Fruit fly (Drosophila melanogaster) whole organism, adult: ENCODE data around the gene comm.

Experiments used
- CG11617 ChIP-seq: fragments of 200-800 bp; sonication (Bioruptor generic); optimal IDR thresholded peaks from 2 replicates; lab custom pipeline; 2017; ENCODE audit warnings: mild to moderate bottlenecking, missing biosample characterization, missing genetic modification reagents, missing genetic modification characterization
- CG12768 ChIP-seq: fragments of 200-800 bp; sonication (Bioruptor generic); optimal IDR thresholded peaks from 2 replicates; lab custom pipeline; 2017; ENCODE audit warnings: missing biosample characterization, missing genetic modification characterization, mild to moderate bottlenecking, moderate library complexity, missing genetic modification reagents
- CG14711 ChIP-seq: fragments of 200-800 bp; sonication (Bioruptor generic); optimal IDR thresholded peaks from 2 replicates; lab custom pipeline; 2018; ENCODE audit warnings: missing biosample characterization, mild to moderate bottlenecking, missing genetic modification characterization, moderate library complexity
- CG1620 ChIP-seq: fragments of 200-800 bp; sonication (Bioruptor generic); optimal IDR thresholded peaks from 2 replicates; lab custom pipeline; 2016; ENCODE audit warnings: missing biosample characterization, missing genetic modification characterization
- CG33017 ChIP-seq: fragments of 200-800 bp; sonication (Bioruptor generic); optimal IDR thresholded peaks from 2 replicates; lab custom pipeline; 2018; ENCODE audit warnings: missing biosample characterization, mild to moderate bottlenecking, missing genetic modification characterization, moderate library complexity
- CG5204 ChIP-seq: fragments of 200-800 bp; sonication (Bioruptor generic); optimal IDR thresholded peaks from 2 replicates; lab custom pipeline; 2016; ENCODE audit warnings: missing biosample characterization, missing genetic modification characterization
- CG7045 ChIP-seq: fragments of 200-800 bp; sonication (Bioruptor generic); optimal IDR thresholded peaks from 2 replicates; lab custom pipeline; 2017; ENCODE audit warnings: missing biosample characterization, mild to moderate bottlenecking, missing genetic modification characterization
- CG7101 ChIP-seq: fragments of 200-800 bp; sonication (Bioruptor generic); optimal IDR thresholded peaks from 2 replicates; lab custom pipeline; 2018; ENCODE audit warnings: missing biosample characterization, mild to moderate bottlenecking, missing genetic modification characterization, moderate library complexity
- Clk ChIP-seq: fragments of 200-800 bp; sonication (Bioruptor generic); optimal IDR thresholded peaks from 2 replicates; lab custom pipeline; 2017; ENCODE audit warnings: missing biosample characterization, missing genetic modification characterization
- Crg-1 ChIP-seq: fragments of 200-800 bp; sonication (Bioruptor generic); optimal IDR thresholded peaks from 2 replicates; lab custom pipeline; 2016; ENCODE audit warnings: missing biosample characterization, missing genetic modification characterization
- Hr96 ChIP-seq: fragments of 200-800 bp; sonication (Bioruptor generic); optimal IDR thresholded peaks from 2 replicates; lab custom pipeline; 2016; ENCODE audit warnings: missing biosample characterization, missing genetic modification characterization
- Mnt ChIP-seq: fragments of 200-800 bp; sonication (Bioruptor generic); optimal IDR thresholded peaks from 2 replicates; lab custom pipeline; 2016; ENCODE audit warnings: missing biosample characterization, mild to moderate bottlenecking, missing genetic modification characterization
- bab1 ChIP-seq: fragments of 200-800 bp; sonication (Bioruptor generic); optimal IDR thresholded peaks from 3 replicates; lab custom pipeline; 2019; ENCODE audit warnings: missing biosample characterization, mild to moderate bottlenecking, missing genetic modification characterization, moderate library complexity
- cic ChIP-seq: fragments of 200-800 bp; sonication (Bioruptor generic); optimal IDR thresholded peaks from 2 replicates; lab custom pipeline; 2017; ENCODE audit warnings: missing biosample characterization, mild to moderate bottlenecking, missing genetic modification characterization, moderate library complexity
- cnc ChIP-seq, 2 experiments: fragments of >200 bp; optimal IDR thresholded peaks; 2 replicates each; lab custom pipeline; 2017
- kay ChIP-seq: fragments of 200-800 bp; sonication (Bioruptor generic); peaks from one replicate; lab custom pipeline; 2016; ENCODE audit warnings: missing biosample characterization, missing genetic modification characterization, borderline replicate concordance
- ovo ChIP-seq: fragments of 200-800 bp; sonication (Bioruptor generic); optimal IDR thresholded peaks from 2 replicates; lab custom pipeline; 2016; ENCODE audit warnings: missing biosample characterization, missing genetic modification characterization
- pad ChIP-seq: fragments of 200-800 bp; sonication (Bioruptor generic); optimal IDR thresholded peaks from 3 replicates; lab custom pipeline; 2017; ENCODE audit warnings: missing biosample characterization, missing genetic modification characterization, mild to moderate bottlenecking, moderate library complexity, missing genetic modification reagents
- tj ChIP-seq: fragments of 200-800 bp; sonication (Bioruptor generic); optimal IDR thresholded peaks from 3 replicates; lab custom pipeline; 2017; ENCODE audit warnings: missing biosample characterization, mild to moderate bottlenecking, missing genetic modification characterization, moderate library complexity
- toe ChIP-seq: fragments of 200-800 bp; sonication (Bioruptor generic); optimal IDR thresholded peaks from 2 replicates; lab custom pipeline; 2016; ENCODE audit warnings: missing biosample characterization, missing genetic modification characterization

Gene comm

dm6 chr3L:15699626-15700337 is 28.4 kb downstream of the comm start, which contains the start of gene comm2:
Gene comm2 (minus strand): TSS chr3L:15699850.
- TF ChIP-seq cnc (optimal IDR thresholded peaks at IDR 0.05; lab: Kevin White, UChicago) (no peak), tj (no peak), CG14711 (tag; lab: Kevin White, UChicago) (no peak), CG7101 (tag; lab: Kevin White, UChicago) (no peak), CG33017 (tag; lab: Kevin White, UChicago) (no peak), cic (GFP tag; lab: Kevin White, UChicago) (no peak), ovo (GFP tag; lab: Kevin White, UChicago) (no peak), CG11617 (GFP tag; lab: Kevin White, UChicago) (no peak), pad (GFP tag; lab: Kevin White, UChicago) (no peak), CG1620 (GFP tag; lab: Kevin White, UChicago) (no peak), Clk (GFP tag; lab: Kevin White, UChicago) (no peak)

dm6 chr3L:15697916-15698315 is 30.3 kb downstream of the comm start:
- no peak for TF ChIP-seq CG33017 (tag; lab: Kevin White, UChicago)
- TF ChIP-seq Clk (GFP tag; lab: Kevin White, UChicago), result no peak
- no peak for TF ChIP-seq kay (GFP tag; lab: Kevin White, UChicago)
- no peak for TF ChIP-seq CG5204 (GFP tag; lab: Kevin White, UChicago)
- TF ChIP-seq ovo (GFP tag; lab: Kevin White, UChicago), result no peak
- TF ChIP-seq CG7101 (tag; lab: Kevin White, UChicago), result no peak
- TF ChIP-seq toe (GFP tag; lab: Kevin White, UChicago), result no peak
- TF ChIP-seq CG7045 (GFP tag; lab: Kevin White, UChicago), result no peak
- TF ChIP-seq CG14711 (tag; lab: Kevin White, UChicago), result no peak
- TF ChIP-seq cic (GFP tag; lab: Kevin White, UChicago), result no peak
- no peak for TF ChIP-seq cnc (optimal IDR thresholded peaks at IDR 0.05; lab: Kevin White, UChicago)
- TF ChIP-seq Crg-1 (GFP tag; lab: Kevin White, UChicago), result no peak
- TF ChIP-seq CG11617 (GFP tag; lab: Kevin White, UChicago), result no peak
- TF ChIP-seq pad (GFP tag; lab: Kevin White, UChicago), result no peak
- TF ChIP-seq CG1620 (GFP tag; lab: Kevin White, UChicago), result no peak
- TF ChIP-seq bab1 (GFP tag; lab: Kevin White, UChicago), result no peak
- no peak for TF ChIP-seq CG12768 (GFP tag; lab: Kevin White, UChicago)

dm6 chr3L:15695195-15695594 is 33.0 kb downstream of the comm start:
- TF ChIP-seq ovo (GFP tag; lab: Kevin White, UChicago) (no peak), CG33017 (tag; lab: Kevin White, UChicago) (no peak), Mnt (GFP tag; lab: Kevin White, UChicago) (no peak)

- TF ChIP-seq CG7101 (tag; lab: Kevin White, UChicago) (peak; percentile 4), Clk (GFP tag; lab: Kevin White, UChicago) (no peak), CG5204 (GFP tag; lab: Kevin White, UChicago) (no peak), CG1620 (GFP tag; lab: Kevin White, UChicago) (no peak)
Measured at dm6 chr3L:15694406-15694805, 33.8 kb downstream of the comm start.

dm6 chr3L:15692794-15693532 is 35.3 kb downstream of the comm start:
- no peak for TF ChIP-seq CG5204 (GFP tag; lab: Kevin White, UChicago)
- no peak for TF ChIP-seq CG11617 (GFP tag; lab: Kevin White, UChicago)
- no peak for TF ChIP-seq toe (GFP tag; lab: Kevin White, UChicago)
- no peak for TF ChIP-seq ovo (GFP tag; lab: Kevin White, UChicago)
- TF ChIP-seq CG7101 (tag; lab: Kevin White, UChicago), result no peak
- no peak for TF ChIP-seq CG7045 (GFP tag; lab: Kevin White, UChicago)
- no peak for TF ChIP-seq cnc (optimal IDR thresholded peaks at IDR 0.05; lab: Kevin White, UChicago)
- no peak for TF ChIP-seq tj

dm6 chr3L:15692388-15692787 is 35.8 kb downstream of the comm start:
- TF ChIP-seq Clk (GFP tag; lab: Kevin White, UChicago) (no peak), ovo (GFP tag; lab: Kevin White, UChicago) (no peak), toe (GFP tag; lab: Kevin White, UChicago) (no peak), CG12768 (GFP tag; lab: Kevin White, UChicago) (no peak), Mnt (GFP tag; lab: Kevin White, UChicago) (no peak), cic (GFP tag; lab: Kevin White, UChicago) (no peak), bab1 (GFP tag; lab: Kevin White, UChicago) (no peak), CG7045 (GFP tag; lab: Kevin White, UChicago) (no peak), CG7101 (tag; lab: Kevin White, UChicago) (no peak), CG33017 (tag; lab: Kevin White, UChicago) (no peak), kay (GFP tag; lab: Kevin White, UChicago) (no peak), CG11617 (GFP tag; lab: Kevin White, UChicago) (no peak), pad (GFP tag; lab: Kevin White, UChicago) (no peak), Hr96 (GFP tag; lab: Kevin White, UChicago) (no peak), CG1620 (GFP tag; lab: Kevin White, UChicago) (no peak), cnc (optimal IDR thresholded peaks at IDR 0.05; lab: Kevin White, UChicago) (no peak), CG5204 (GFP tag; lab: Kevin White, UChicago) (no peak), Crg-1 (GFP tag; lab: Kevin White, UChicago) (no peak), tj (no peak)
